Fruit fly (Drosophila melanogaster) whole organism, pupa: ENCODE results near the gene CG32240.

Experiments used
- CG10348 ChIP-seq: fragments of 200-800 bp; sonication (Bioruptor generic); IDR thresholded peaks from 2 replicates; pipeline ENCODE4 v1.3.6; 2022; ENCODE audit warnings: missing biosample characterization, missing genetic modification characterization
- CG12605 ChIP-seq: fragments of 200-800 bp; sonication (Bioruptor generic); IDR thresholded peaks from 2 replicates; pipeline ENCODE4 v1.3.6; 2022; ENCODE audit warnings: missing biosample characterization, missing genetic modification characterization
- CG15710 ChIP-seq: fragments of 200-800 bp; sonication (Bioruptor generic); optimal IDR thresholded peaks from 2 replicates; lab custom pipeline; 2018; ENCODE audit warnings: missing biosample characterization, mild to moderate bottlenecking, missing genetic modification characterization, moderate library complexity
- CG32121 ChIP-seq: fragments of 200-800 bp; sonication (Bioruptor generic); IDR thresholded peaks from 2 replicates; pipeline ENCODE4 v1.3.6; 2022; ENCODE audit warnings: missing biosample characterization, missing genetic modification characterization
- CG34367 ChIP-seq: fragments of 200-800 bp; sonication (Bioruptor generic); optimal IDR thresholded peaks from 2 replicates; lab custom pipeline; 2018; ENCODE audit warnings: missing biosample characterization, mild to moderate bottlenecking, missing genetic modification characterization
- CG4496 ChIP-seq: fragments of 200-800 bp; sonication (Bioruptor generic); IDR thresholded peaks from 3 replicates; pipeline ENCODE4 v1.3.6; 2022; ENCODE audit warnings: missing biosample characterization, missing genetic modification characterization
- CG8159 ChIP-seq: fragments of 200-800 bp; sonication (Bioruptor generic); optimal IDR thresholded peaks from 3 replicates; lab custom pipeline; 2018; ENCODE audit warnings: missing biosample characterization, mild to moderate bottlenecking, missing genetic modification characterization, moderate library complexity
- CG8301 ChIP-seq: fragments of 200-800 bp; sonication (Bioruptor generic); optimal IDR thresholded peaks from 2 replicates; lab custom pipeline; 2018; ENCODE audit warnings: missing biosample characterization, mild to moderate bottlenecking, missing genetic modification characterization
- CG9948 ChIP-seq: fragments of 200-800 bp; sonication (Bioruptor generic); optimal IDR thresholded peaks from 2 replicates; lab custom pipeline; 2018; ENCODE audit warnings: missing biosample characterization, mild to moderate bottlenecking, missing genetic modification characterization, moderate library complexity
- D1 ChIP-seq: fragments of 200-800 bp; sonication (Bioruptor generic); optimal IDR thresholded peaks from 2 replicates; lab custom pipeline; 2018; ENCODE audit warnings: missing biosample characterization, mild to moderate bottlenecking, missing genetic modification characterization, moderate library complexity
- EcR ChIP-seq: fragments of 200-800 bp; sonication (Bioruptor generic); optimal IDR thresholded peaks from 3 replicates; lab custom pipeline; 2019; ENCODE audit warnings: missing biosample characterization, missing genetic modification characterization, mild to moderate bottlenecking, moderate library complexity, missing genetic modification reagents
- Pif1A ChIP-seq: fragments of 200-800 bp; sonication (Bioruptor generic); optimal IDR thresholded peaks from 3 replicates; lab custom pipeline; 2016; ENCODE audit warnings: missing biosample characterization, missing genetic modification characterization
- Snoo ChIP-seq: fragments of 200-800 bp; sonication (Bioruptor generic); optimal IDR thresholded peaks from 3 replicates; lab custom pipeline; 2017; ENCODE audit warnings: missing biosample characterization, mild to moderate bottlenecking, missing genetic modification characterization, inconsistent platforms
- rn ChIP-seq: fragments of 200-800 bp; sonication (Bioruptor generic); IDR thresholded peaks from 2 replicates; pipeline ENCODE4 v1.3.6; 2022; ENCODE audit warnings: missing biosample characterization, missing genetic modification characterization

dm6 chr3L:4348072-4348471 lies 33.4 kb downstream of the CG32240 start:
- TF ChIP-seq D1 (tag; lab: Kevin White, UChicago) = no peak
- peak; percentile 49 for TF ChIP-seq CG8301 (tag; lab: Kevin White, UChicago)
- TF ChIP-seq CG12605 (GFP tag; lab: Robert Waterston, UW) = 0 out of 2 replicates have a peak, but pooled peaks have one; percentile 10
- peak; percentile 13 for TF ChIP-seq Pif1A
- no peak for TF ChIP-seq CG34367 (tag; lab: Kevin White, UChicago)
- TF ChIP-seq CG32121 (GFP tag; lab: Robert Waterston, UW) = peak; percentile 52
- no peak for TF ChIP-seq EcR
- no peak for TF ChIP-seq rn (GFP tag; lab: Robert Waterston, UW)
- TF ChIP-seq CG4496 (GFP tag; lab: Robert Waterston, UW) = peak; percentile 44; the same call in 1 of the 3 replicates
- TF ChIP-seq CG9948 (tag; lab: Kevin White, UChicago) = peak; percentile 42
- TF ChIP-seq CG15710 (tag; lab: Kevin White, UChicago) = peak; percentile 5
- TF ChIP-seq CG10348 (GFP tag; lab: Robert Waterston, UW) = no peak
- no peak for TF ChIP-seq Snoo (tag; lab: Kevin White, UChicago)
- peak; percentile 42 for TF ChIP-seq CG8159 (tag; lab: Kevin White, UChicago)
